Worm (Caenorhabditis elegans) whole organism, L4 larva: Measurements from ENCODE around the gene B0334.4.

ENCODE experiments used
- F49E8.2 ChIP-seq: sonication (generic microtip); optimal IDR thresholded peaks from 2 replicates; lab custom pipeline; 2016; ENCODE audit warnings: missing compliant biosample characterization, mild to moderate bottlenecking, missing genetic modification characterization, borderline replicate concordance
- T26A8.4 ChIP-seq: fragments of 200-800 bp; sonication (Bioruptor generic); IDR thresholded peaks from 2 replicates; pipeline ENCODE4 v1.3.6; 2022; ENCODE audit warnings: missing genetic modification characterization, missing compliant biosample characterization
- Y105C5A.15 ChIP-seq: fragments of 200-800 bp; sonication (Bioruptor generic); IDR thresholded peaks from 2 replicates; pipeline ENCODE4 v1.3.6; 2022; ENCODE audit warnings: missing genetic modification characterization, missing compliant biosample characterization
- ama-1 ChIP-seq: fragments of 150-350 bp; optimal IDR thresholded peaks from 2 replicates; lab custom pipeline; 2014; ENCODE audit warnings: inconsistent platforms, mixed read lengths
- ceh-62 ChIP-seq: sonication (generic microtip); optimal IDR thresholded peaks from 2 replicates; lab custom pipeline; 2017; ENCODE audit warnings: missing biosample characterization, missing genetic modification characterization
- ceh-82 ChIP-seq: sonication (generic microtip); optimal IDR thresholded peaks from 2 replicates; lab custom pipeline; 2017; ENCODE audit warnings: missing biosample characterization, missing genetic modification characterization
- ces-1 ChIP-seq: fragments of 150-350 bp; sonication (generic microtip); optimal IDR thresholded peaks from 4 replicates; lab custom pipeline; 2014; ENCODE audit warnings: missing biosample characterization, missing genetic modification reagents, missing genetic modification characterization
- cey-2 ChIP-seq: sonication (generic microtip); optimal IDR thresholded peaks from 3 replicates; lab custom pipeline; 2017; ENCODE audit warnings: missing genetic modification characterization, mild to moderate bottlenecking, missing compliant biosample characterization, antibody characterized with exemption, borderline replicate concordance; ENCODE audit not compliant: insufficient read depth
- ctbp-1 ChIP-seq: fragments of 200-800 bp; sonication (Bioruptor generic); IDR thresholded peaks from 2 replicates; pipeline ENCODE4 v1.3.6; 2022; ENCODE audit warnings: missing genetic modification reagents, missing genetic modification characterization, missing compliant biosample characterization
- dmd-6 ChIP-seq: fragments of 200-800 bp; sonication (Bioruptor generic); IDR thresholded peaks from 2 replicates; pipeline ENCODE4 v1.3.6; 2022; ENCODE audit warnings: missing genetic modification reagents, missing genetic modification characterization, missing compliant biosample characterization
- dmd-9 ChIP-seq: fragments of 200-800 bp; sonication (Bioruptor generic); IDR thresholded peaks from 2 replicates; pipeline ENCODE4 v1.3.6; 2022; ENCODE audit warnings: missing genetic modification reagents, missing genetic modification characterization, missing compliant biosample characterization
- dpl-1 ChIP-seq: fragments of 150-350 bp; optimal IDR thresholded peaks from 2 replicates; lab custom pipeline; 2014; ENCODE audit warnings: missing biosample characterization, missing genetic modification reagents, missing genetic modification characterization
- dve-1 ChIP-seq: sonication (generic microtip); optimal IDR thresholded peaks from 2 replicates; lab custom pipeline; 2017; ENCODE audit warnings: antibody characterized with exemption, mild to moderate bottlenecking, missing genetic modification characterization, missing compliant biosample characterization; ENCODE audit not compliant: insufficient read depth
- egl-27 ChIP-seq: sonication (generic microtip); optimal IDR thresholded peaks from 3 replicates; lab custom pipeline; 2017; ENCODE audit warnings: missing biosample characterization, missing genetic modification reagents, missing genetic modification characterization
- egl-43 ChIP-seq: fragments of 200-800 bp; sonication (Bioruptor generic); IDR thresholded peaks from 2 replicates; pipeline ENCODE4 v1.3.6; 2022; ENCODE audit warnings: missing genetic modification reagents, missing genetic modification characterization, missing compliant biosample characterization
- gei-8 ChIP-seq: fragments of 200-800 bp; sonication (Bioruptor generic); optimal IDR thresholded peaks from 2 replicates; lab custom pipeline; 2018; ENCODE audit warnings: mild to moderate bottlenecking, missing genetic modification characterization, missing compliant biosample characterization
- lin-1 ChIP-seq: fragments of 200-800 bp; sonication (Bioruptor generic); IDR thresholded peaks from 2 replicates; pipeline ENCODE4 v1.3.6; 2022; ENCODE audit warnings: missing genetic modification reagents, missing genetic modification characterization, missing compliant biosample characterization
- lin-39 ChIP-seq: fragments of 150-350 bp; optimal IDR thresholded peaks from 2 replicates; lab custom pipeline; 2014; ENCODE audit warnings: missing biosample characterization, missing genetic modification reagents, missing genetic modification characterization
- madf-5 ChIP-seq, 2 experiments: fragments of 200-800 bp; sonication (Bioruptor generic); IDR thresholded peaks; 2 replicates each; pipeline ENCODE4 v1.3.6; 2022; ENCODE audit warnings: missing compliant biosample characterization in 2 of 2, missing genetic modification characterization in 2 of 2
- mxl-2 ChIP-seq: fragments of 200-800 bp; sonication (Bioruptor generic); conservative IDR thresholded peaks from 2 replicates; pipeline ENCODE4 v1.3.6; 2022; ENCODE audit warnings: missing genetic modification reagents, missing genetic modification characterization, missing compliant biosample characterization
- mxl-3 ChIP-seq: fragments of 200-800 bp; sonication (Bioruptor generic); optimal IDR thresholded peaks from 2 replicates; lab custom pipeline; 2018; ENCODE audit warnings: mild to moderate bottlenecking, missing genetic modification characterization, missing compliant biosample characterization
- nhr-111 ChIP-seq: fragments of 200-800 bp; sonication (Bioruptor generic); optimal IDR thresholded peaks from 2 replicates; lab custom pipeline; 2018; ENCODE audit warnings: mild to moderate bottlenecking, missing genetic modification characterization, missing compliant biosample characterization
- nhr-25 ChIP-seq: sonication (generic microtip); optimal IDR thresholded peaks from 2 replicates; lab custom pipeline; 2017; ENCODE audit warnings: missing genetic modification characterization, mild to moderate bottlenecking, missing compliant biosample characterization, antibody characterized with exemption, moderate library complexity, borderline replicate concordance; ENCODE audit not compliant: insufficient read depth
- nhr-28 ChIP-seq: fragments of 150-350 bp; optimal IDR thresholded peaks from 2 replicates; lab custom pipeline; 2014; ENCODE audit warnings: missing biosample characterization, missing genetic modification characterization
- nhr-42 ChIP-seq: fragments of 200-800 bp; sonication (Bioruptor generic); IDR thresholded peaks from 2 replicates; pipeline ENCODE4 v1.3.6; 2022; ENCODE audit warnings: missing genetic modification characterization, missing compliant biosample characterization
- nhr-48 ChIP-seq: sonication (generic microtip); optimal IDR thresholded peaks from 2 replicates; lab custom pipeline; 2016; ENCODE audit warnings: mild to moderate bottlenecking, missing genetic modification characterization, missing compliant biosample characterization
- nhr-77 ChIP-seq: fragments of 150-350 bp; optimal IDR thresholded peaks from 2 replicates; lab custom pipeline; 2014; ENCODE audit warnings: missing biosample characterization, missing genetic modification characterization
- pha-4 ChIP-seq, 2 experiments: fragments of 150-350 bp in 1 of 2; fragments of 200-800 bp in 1 of 2; sonication (Bioruptor generic) in 1 of 2; IDR thresholded peaks in 1 of 2; optimal IDR thresholded peaks in 1 of 2; 2 replicates each; pipeline versions ENCODE4 v1.3.6 to Lab custom; 2014 to 2022; ENCODE audit warnings: missing genetic modification characterization in 2 of 2, missing genetic modification reagents in 2 of 2, missing biosample characterization in 1 of 2, missing compliant biosample characterization in 1 of 2
- pqm-1 ChIP-seq: sonication (generic microtip); optimal IDR thresholded peaks from 2 replicates; lab custom pipeline; 2017; ENCODE audit warnings: missing biosample characterization, missing genetic modification characterization
- rbr-2 ChIP-seq: sonication (generic microtip); optimal IDR thresholded peaks from 2 replicates; lab custom pipeline; 2016; ENCODE audit warnings: missing genotype, missing genetic modification characterization, missing compliant biosample characterization
- saeg-2 ChIP-seq: fragments of 200-800 bp; sonication (Bioruptor generic); IDR thresholded peaks from 2 replicates; pipeline ENCODE4 v1.3.6; 2022; ENCODE audit warnings: missing genetic modification reagents, missing genetic modification characterization, missing compliant biosample characterization
- snpc-1.2 ChIP-seq: fragments of 200-800 bp; sonication (Bioruptor generic); IDR thresholded peaks from 2 replicates; pipeline ENCODE4 v1.3.6; 2022; ENCODE audit warnings: missing genetic modification reagents, missing genetic modification characterization, missing compliant biosample characterization
- snpc-4 ChIP-seq: fragments of 150-350 bp; optimal IDR thresholded peaks from 2 replicates; lab custom pipeline; 2014; ENCODE audit warnings: missing biosample characterization, missing genetic modification characterization
- tra-1 ChIP-seq: fragments of 200-800 bp; sonication (Bioruptor generic); IDR thresholded peaks from 2 replicates; pipeline ENCODE4 v1.3.6; 2022; ENCODE audit warnings: missing genetic modification reagents, missing genetic modification characterization, missing compliant biosample characterization
- unc-39 ChIP-seq: sonication (generic microtip); optimal IDR thresholded peaks from 2 replicates; lab custom pipeline; 2017; ENCODE audit warnings: missing biosample characterization, missing genetic modification characterization
- unc-62 ChIP-seq, 3 experiments: fragments of 150-350 bp in 1 of 3; sonication (generic microtip); optimal IDR thresholded peaks in 2 of 3; peaks in 1 of 3; 1 replicate in 1 of 3; 2 replicates in 2 of 3; lab custom pipeline; 2014 to 2017; ENCODE audit warnings: missing biosample characterization in 3 of 3, missing genetic modification characterization in 3 of 3, missing genetic modification reagents in 3 of 3, missing genotype in 1 of 3
- zag-1 ChIP-seq: fragments of 150-350 bp; optimal IDR thresholded peaks from 2 replicates; lab custom pipeline; 2014; ENCODE audit warnings: missing biosample characterization, missing genetic modification characterization

The B0334.4 gene

DNA sequence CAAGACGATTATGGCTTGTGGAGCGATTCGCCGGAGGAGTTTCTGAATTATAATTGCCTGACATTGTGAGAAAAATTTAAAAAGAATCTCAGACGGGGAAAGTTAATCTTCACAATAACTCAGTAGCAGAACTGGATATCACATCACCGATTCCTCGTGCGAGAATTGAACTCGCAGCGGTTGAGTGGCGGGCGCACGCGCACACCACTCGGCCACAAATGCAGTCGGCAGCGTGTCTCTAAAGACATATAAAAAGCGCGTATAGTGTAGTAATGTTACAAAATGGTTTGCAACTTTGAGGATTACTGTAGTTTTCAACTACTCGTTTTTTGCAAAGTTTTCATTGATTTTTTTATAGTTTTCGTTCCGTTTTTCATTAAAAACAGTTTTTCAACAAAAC lies 10.9 kb upstream of the B0334.4 start (continued):
- no peak for TF ChIP-seq ama-1 (lab: Kevin White, UChicago)
- peak; percentile 70 for TF ChIP-seq nhr-111 (GFP tag; lab: Kevin White, UChicago)
- no peak for TF ChIP-seq ceh-62
- TF ChIP-seq rbr-2, result peak; percentile 87
- TF ChIP-seq ctbp-1, result peak; percentile 95
- TF ChIP-seq nhr-48 (tag; lab: Kevin White, UChicago), result peak; percentile 76
- TF ChIP-seq snpc-1.2 (GFP tag; lab: Robert Waterston, UW), result peak; percentile 92
- TF ChIP-seq unc-39 (tag; lab: Kevin White, UChicago), result no peak
- no peak for TF ChIP-seq ces-1
- peak; percentile 93 for TF ChIP-seq dmd-9
- no peak for TF ChIP-seq zag-1 (tag; lab: Kevin White, UChicago)
- peak; percentile 46 for TF ChIP-seq dpl-1 (GFP tag; lab: Kevin White, UChicago)
- peak; percentile 64 for TF ChIP-seq nhr-77 (tag; lab: Kevin White, UChicago)
- TF ChIP-seq F49E8.2 (tag; lab: Kevin White, UChicago), result peak; percentile 80
- peak; percentile 97 for TF ChIP-seq Y105C5A.15 (GFP tag; lab: Robert Waterston, UW)
- peak; percentile 93 for TF ChIP-seq saeg-2 (GFP tag; lab: Robert Waterston, UW)
- TF ChIP-seq nhr-42, result peak; percentile 84
- TF ChIP-seq cey-2 (tag; lab: Kevin White, UChicago), result peak; percentile 49
- peak; percentile 75 for TF ChIP-seq mxl-2 (GFP tag; lab: Robert Waterston, UW)
- no peak for TF ChIP-seq pqm-1
- peak; percentile 93 for TF ChIP-seq tra-1 (GFP tag; lab: Robert Waterston, UW)
- TF ChIP-seq T26A8.4 (GFP tag; lab: Robert Waterston, UW), result peak; percentile 88
- peak; percentile 96 for TF ChIP-seq pha-4 (GFP tag; IDR thresholded peaks at IDR 0.05; lab: Robert Waterston, UW)
- no peak for TF ChIP-seq pha-4 (tag; optimal IDR thresholded peaks at IDR 0.05; lab: Kevin White, UChicago)
- TF ChIP-seq nhr-25 (tag; lab: Kevin White, UChicago), result peak; percentile 44
- TF ChIP-seq ceh-82 (tag; lab: Kevin White, UChicago), result no peak
- TF ChIP-seq mxl-3 (GFP tag; lab: Kevin White, UChicago), result peak; percentile 88
- peak; percentile 92 for TF ChIP-seq lin-1 (GFP tag; lab: Robert Waterston, UW)
- TF ChIP-seq egl-27 (tag; lab: Kevin White, UChicago), result no peak

DNA sequence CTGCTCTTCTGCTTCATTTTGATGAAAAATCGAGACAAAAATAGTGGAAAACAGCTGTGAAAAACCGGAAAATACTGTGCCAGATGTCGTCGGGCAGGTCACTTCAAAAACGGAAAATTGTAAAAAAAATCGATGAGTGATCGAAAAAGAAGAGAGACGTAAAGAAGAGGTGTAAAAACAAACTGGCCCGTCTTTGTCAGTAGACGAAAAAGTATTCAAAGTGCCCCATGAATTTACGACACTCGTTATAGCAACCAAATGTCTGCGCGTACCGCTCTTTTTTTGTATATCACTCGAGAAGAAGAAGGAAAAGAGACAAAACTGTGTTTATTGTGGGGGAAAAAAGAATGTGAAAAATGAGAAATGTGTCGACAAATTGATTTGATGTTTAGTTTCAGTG lies 10.3 kb upstream of the B0334.4 start, which contains the start of gene twk-5:
twk-5 (minus strand) TSS at position 101 of the 400 bp plus-strand sequence.
- TF ChIP-seq snpc-4 (tag; lab: Kevin White, UChicago) (no peak), lin-1 (GFP tag; lab: Robert Waterston, UW) (no peak), ama-1 (lab: Kevin White, UChicago) (peak; percentile 73), nhr-28 (tag; lab: Kevin White, UChicago) (no peak), dmd-6 (GFP tag; lab: Robert Waterston, UW) (no peak), lin-39 (tag; lab: Kevin White, UChicago) (no peak), gei-8 (no peak)

DNA sequence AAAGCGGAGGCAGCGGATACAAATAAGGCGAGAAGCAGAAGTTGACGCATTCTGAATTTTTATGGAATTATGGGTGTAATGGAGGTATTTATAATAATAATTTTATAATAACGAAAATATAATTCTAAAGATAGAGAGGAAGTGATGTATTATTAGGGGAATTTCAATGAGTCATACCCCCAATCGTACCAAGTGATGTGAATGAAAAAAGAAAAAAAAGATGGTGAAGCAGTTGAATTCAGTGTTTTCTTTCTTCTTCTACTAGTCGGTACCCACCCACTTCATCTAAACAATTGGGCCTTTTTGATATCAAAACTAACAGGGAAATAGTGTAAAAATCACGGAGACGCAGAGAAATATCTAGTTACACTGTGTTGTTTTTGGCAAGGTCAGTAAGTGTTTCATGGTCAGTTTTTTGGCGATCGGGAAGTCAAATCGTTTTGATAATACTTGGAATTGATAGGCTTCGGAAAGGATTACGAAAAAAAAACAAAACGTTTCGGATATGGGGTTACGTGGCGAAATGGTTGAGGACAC lies 8.7 kb upstream of the B0334.4 start, which contains the start of gene ttr-18:
ttr-18 (minus strand) TSS at position 51 of the 537 bp plus-strand sequence.
- no peak for TF ChIP-seq egl-43 (GFP tag; lab: Robert Waterston, UW)
- TF ChIP-seq dve-1 (tag; lab: Kevin White, UChicago), result peak; percentile 12

DNA sequence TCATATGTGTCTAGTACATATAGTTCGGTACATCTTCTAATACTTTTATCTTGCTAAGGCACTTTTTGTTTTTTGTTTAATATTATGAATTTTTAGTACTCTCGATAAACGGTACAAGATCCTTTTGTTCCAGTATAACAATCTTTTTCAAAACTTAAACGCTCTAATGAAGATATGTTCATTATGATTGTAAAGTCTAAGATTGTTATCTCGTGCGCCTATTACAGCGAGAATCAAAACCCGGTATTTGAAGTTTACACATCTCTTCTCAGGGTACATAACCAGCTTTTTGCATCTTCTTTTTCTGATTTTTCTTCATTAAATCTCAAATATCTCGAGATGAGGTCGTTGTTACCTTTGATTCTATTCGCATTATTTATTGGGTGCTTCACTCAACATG lies 7.5 kb upstream of the B0334.4 start, which contains the start of gene B0334.13:
B0334.13 (plus strand) TSS at position 301 of the 400 bp plus-strand sequence.
- peak in 1 of 2 experiments; percentile 21 for TF ChIP-seq unc-62 (GFP tag; optimal IDR thresholded peaks at IDR 0.05 in 1 of 2; lab: Kevin White, UChicago)
- TF ChIP-seq unc-62 (tag; optimal IDR thresholded peaks at IDR 0.05; lab: Kevin White, UChicago), result no peak
- no peak for TF ChIP-seq madf-5 (GFP tag; IDR thresholded peaks at IDR 0.05; lab: Robert Waterston, UW)
- TF ChIP-seq, all 104 proteins: peak for 1
